Fruit fly (Drosophila melanogaster) whole organism, wandering third instar larva: ENCODE results near the gene CG17154.

Experiments used
- CG32264 ChIP-seq: fragments of 200-800 bp; sonication (Bioruptor generic); optimal IDR thresholded peaks from 2 replicates; lab custom pipeline; 2016; ENCODE audit warnings: missing biosample characterization, missing genetic modification characterization
- CG9705 ChIP-seq: fragments of 200-800 bp; sonication (Bioruptor generic); optimal IDR thresholded peaks from 2 replicates; lab custom pipeline; 2018; ENCODE audit warnings: missing biosample characterization, mild to moderate bottlenecking, missing genetic modification characterization
- CrebA ChIP-seq: fragments of 200-800 bp; sonication (Bioruptor generic); optimal IDR thresholded peaks from 2 replicates; lab custom pipeline; 2016; ENCODE audit warnings: missing biosample characterization, mild to moderate bottlenecking, missing genetic modification characterization, borderline replicate concordance
- Dif ChIP-seq: fragments of 200-275, 200-300 bp; sonication (Bioruptor generic); optimal IDR thresholded peaks from 2 replicates; lab custom pipeline; 2018; ENCODE audit warnings: missing biosample characterization, missing genetic modification characterization; ENCODE audit not compliant: partially characterized antibody
- GATAd ChIP-seq: sonication (Bioruptor generic); optimal IDR thresholded peaks from 2 replicates; lab custom pipeline; 2016; ENCODE audit warnings: missing biosample characterization, missing genetic modification characterization
- Hnf4 ChIP-seq: fragments of 200-800 bp; sonication (Bioruptor generic); optimal IDR thresholded peaks from 2 replicates; lab custom pipeline; 2016; ENCODE audit warnings: missing biosample characterization, mild to moderate bottlenecking, missing genetic modification characterization
- Hr78 ChIP-seq: fragments of >200 bp; optimal IDR thresholded peaks from 2 replicates; lab custom pipeline; 2017; ENCODE audit warnings: missing biosample characterization, missing genetic modification characterization
- Hr83 ChIP-seq: fragments of 200-300 bp; sonication (Bioruptor generic); optimal IDR thresholded peaks from 2 replicates; lab custom pipeline; 2016; ENCODE audit warnings: missing biosample characterization, mild to moderate bottlenecking, missing genetic modification characterization, moderate library complexity; ENCODE audit not compliant: poor library complexity, severe bottlenecking
- Jra ChIP-seq: sonication (Bioruptor generic); optimal IDR thresholded peaks from 2 replicates; lab custom pipeline; 2016; ENCODE audit warnings: missing biosample characterization, missing genetic modification characterization
- Mio ChIP-seq: sonication (Bioruptor generic); optimal IDR thresholded peaks from 2 replicates; lab custom pipeline; 2016; ENCODE audit warnings: missing biosample characterization, missing genetic modification characterization
- N ChIP-seq: fragments of >200 bp; optimal IDR thresholded peaks from 2 replicates; lab custom pipeline; 2018; ENCODE audit warnings: missing biosample characterization, missing external identifiers, missing genetic modification characterization
- OdsH ChIP-seq: fragments of 200-800 bp; sonication (Bioruptor generic); optimal IDR thresholded peaks from 2 replicates; lab custom pipeline; 2016; ENCODE audit warnings: missing biosample characterization, mild to moderate bottlenecking, missing genetic modification characterization
- Rel ChIP-seq, 2 experiments: fragments of 200-800 bp; sonication (Bioruptor generic) in 1 of 2; optimal IDR thresholded peaks; 2 replicates in 1 of 2; 3 replicates in 1 of 2; lab custom pipeline; 2016 to 2019; ENCODE audit warnings: mild to moderate bottlenecking in 2 of 2, missing biosample characterization in 2 of 2, missing genetic modification characterization in 2 of 2, moderate library complexity in 1 of 2
- Sp1 ChIP-seq: fragments of 200-800 bp; sonication (Bioruptor generic); optimal IDR thresholded peaks from 3 replicates; lab custom pipeline; 2019; ENCODE audit warnings: missing biosample characterization, mild to moderate bottlenecking, missing genetic modification characterization, moderate library complexity
- Vsx2 ChIP-seq: fragments of 200-300, 225-300 bp; sonication (Bioruptor generic); optimal IDR thresholded peaks from 2 replicates; lab custom pipeline; 2018; ENCODE audit warnings: missing biosample characterization, missing genetic modification characterization; ENCODE audit not compliant: partially characterized antibody
- br ChIP-seq: fragments of 200-800 bp; sonication (Bioruptor generic); optimal IDR thresholded peaks from 2 replicates; lab custom pipeline; 2016; ENCODE audit warnings: missing biosample characterization, missing genetic modification characterization
- brk ChIP-seq: fragments of 200-800 bp; sonication (Bioruptor generic); optimal IDR thresholded peaks from 2 replicates; lab custom pipeline; 2016; ENCODE audit warnings: missing biosample characterization, mild to moderate bottlenecking, missing genetic modification characterization
- dl ChIP-seq, 2 experiments: fragments of 175-275, 200-275 bp in 1 of 2; fragments of 200-275 bp in 1 of 2; sonication (Bioruptor generic); optimal IDR thresholded peaks; lab custom pipeline; 2018; ENCODE audit warnings: mild to moderate bottlenecking in 2 of 2, missing biosample characterization in 2 of 2, missing genetic modification characterization in 2 of 2, moderate library complexity in 2 of 2; ENCODE audit not compliant: partially characterized antibody in 2 of 2, insufficient read depth in 1 of 2
- dmrt93B ChIP-seq: fragments of 200-800 bp; sonication (Bioruptor generic); optimal IDR thresholded peaks from 2 replicates; lab custom pipeline; 2018; ENCODE audit warnings: missing biosample characterization, mild to moderate bottlenecking, missing genetic modification characterization
- dsf ChIP-seq: sonication (Bioruptor generic); optimal IDR thresholded peaks from 2 replicates; lab custom pipeline; 2016; ENCODE audit warnings: missing biosample characterization, missing genetic modification characterization, borderline replicate concordance
- ey ChIP-seq: fragments of 200-800 bp; sonication (Bioruptor generic); optimal IDR thresholded peaks from 2 replicates; lab custom pipeline; 2016; ENCODE audit warnings: missing biosample characterization, missing genetic modification characterization
- foxo ChIP-seq, 2 experiments: fragments of 200-800 bp; sonication (Bioruptor generic); optimal IDR thresholded peaks; 2 replicates in 1 of 2; 3 replicates in 1 of 2; lab custom pipeline; 2016 to 2017; ENCODE audit warnings: missing biosample characterization in 2 of 2, missing genetic modification characterization in 2 of 2
- fru ChIP-seq: fragments of 200-800 bp; sonication (Bioruptor generic); optimal IDR thresholded peaks from 3 replicates; lab custom pipeline; 2016; ENCODE audit warnings: missing biosample characterization, mild to moderate bottlenecking, missing genetic modification characterization
- h ChIP-seq: fragments of 200-800 bp; sonication (Bioruptor generic); optimal IDR thresholded peaks from 3 replicates; lab custom pipeline; 2016; ENCODE audit warnings: missing biosample characterization, mild to moderate bottlenecking, missing genetic modification characterization
- jim ChIP-seq: fragments of 175-275, 200-325 bp; sonication (Bioruptor generic); optimal IDR thresholded peaks from 2 replicates; lab custom pipeline; 2016; ENCODE audit warnings: missing biosample characterization, mild to moderate bottlenecking, missing genetic modification characterization
- lola ChIP-seq: fragments of >200 bp; optimal IDR thresholded peaks from 2 replicates; lab custom pipeline; 2017; ENCODE audit warnings: missing biosample characterization, missing genetic modification characterization
- psq ChIP-seq: fragments of 200-800 bp; sonication (Bioruptor generic); optimal IDR thresholded peaks from 3 replicates; lab custom pipeline; 2017; ENCODE audit warnings: missing biosample characterization, mild to moderate bottlenecking, missing genetic modification characterization, moderate library complexity
- rgr ChIP-seq: fragments of 200-800 bp; sonication (Bioruptor generic); optimal IDR thresholded peaks from 3 replicates; lab custom pipeline; 2016; ENCODE audit warnings: missing biosample characterization, mild to moderate bottlenecking, missing genetic modification characterization
- sage ChIP-seq: fragments of 200-800 bp; sonication (Bioruptor generic); optimal IDR thresholded peaks from 2 replicates; lab custom pipeline; 2016; ENCODE audit warnings: missing biosample characterization, mild to moderate bottlenecking, missing genetic modification characterization
- tai ChIP-seq: sonication (Bioruptor generic); optimal IDR thresholded peaks from 2 replicates; lab custom pipeline; 2016; ENCODE audit warnings: missing biosample characterization, missing genetic modification characterization
- usp ChIP-seq: fragments of >200 bp; optimal IDR thresholded peaks from 2 replicates; lab custom pipeline; 2017; ENCODE audit warnings: missing biosample characterization, missing genetic modification characterization
- woc ChIP-seq: sonication (Bioruptor generic); optimal IDR thresholded peaks from 2 replicates; lab custom pipeline; 2016; ENCODE audit warnings: missing biosample characterization, mild to moderate bottlenecking, missing genetic modification characterization

CG17154 gene

DNA sequence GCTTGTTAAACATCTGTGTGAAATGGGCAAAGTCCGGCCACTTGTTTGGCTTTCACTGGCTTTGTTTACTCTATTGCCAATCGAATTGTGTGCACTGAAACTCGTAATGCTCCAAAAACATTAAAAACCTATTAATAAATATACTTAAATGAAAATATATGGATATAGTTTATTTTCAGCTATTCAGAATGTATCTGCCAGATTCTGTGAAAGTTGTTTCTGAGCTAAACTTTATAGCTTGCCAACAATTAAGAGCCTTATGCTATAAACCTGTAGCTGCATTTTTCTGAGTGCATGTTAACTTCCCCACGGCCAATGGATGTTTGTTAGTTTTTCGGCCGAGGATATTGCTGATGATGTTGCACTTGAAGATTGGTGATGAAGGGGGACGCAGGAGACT, 28.3 kb upstream of the CG17154 start:
- no peak for TF ChIP-seq Vsx2 (GFP tag; lab: Kevin White, UChicago)
- no peak for TF ChIP-seq tai (GFP tag; lab: Kevin White, UChicago)
- no peak for TF ChIP-seq CrebA
- no peak for TF ChIP-seq Hnf4
- no peak for TF ChIP-seq Sp1 (GFP tag; lab: Kevin White, UChicago)
- no peak for TF ChIP-seq sage (GFP tag; lab: Kevin White, UChicago)
- no peak for TF ChIP-seq rgr (GFP tag; lab: Kevin White, UChicago)
- TF ChIP-seq Jra (GFP tag; lab: Kevin White, UChicago), result no peak
- no peak for TF ChIP-seq CG32264 (GFP tag; lab: Kevin White, UChicago)
- no peak for TF ChIP-seq lola (GFP tag; lab: Kevin White, UChicago)
- TF ChIP-seq dl (GFP tag; optimal IDR thresholded peaks at IDR 0.05; lab: Kevin White, UChicago; ENCODE audit: insufficient read depth in 1 of 2, partially characterized antibody in 2 of 2), result no peak
- no peak for TF ChIP-seq GATAd (GFP tag; lab: Kevin White, UChicago)
- no peak for TF ChIP-seq fru (GFP tag; lab: Kevin White, UChicago)
- TF ChIP-seq Hr78, result no peak
- no peak for TF ChIP-seq h (GFP tag; lab: Kevin White, UChicago)
- TF ChIP-seq, all 38 proteins: peak for 0

DNA sequence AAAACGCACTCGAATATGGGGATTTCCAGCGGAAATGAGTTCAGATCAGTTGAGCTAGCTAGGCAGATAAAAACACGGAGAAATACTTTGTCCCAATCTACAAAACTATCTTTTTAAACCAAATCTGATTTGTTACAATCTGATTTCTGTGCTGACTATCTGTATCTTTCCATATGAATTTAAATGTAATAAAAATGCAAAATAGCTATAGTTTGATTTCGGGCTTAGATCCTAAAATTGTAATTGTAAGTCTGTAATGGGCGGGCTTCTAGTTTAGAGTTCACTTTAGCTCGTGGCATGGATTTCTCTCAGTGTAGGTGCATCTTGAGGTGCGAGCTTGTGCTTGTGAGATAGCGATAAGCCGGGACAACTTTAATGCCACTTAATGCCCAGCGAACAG, 26.2 kb upstream of the CG17154 start:
- TF ChIP-seq brk (no peak), Jra (GFP tag; lab: Kevin White, UChicago) (no peak), h (GFP tag; lab: Kevin White, UChicago) (no peak), dsf (GFP tag; lab: Kevin White, UChicago) (no peak), Hr83 (no peak), ey (no peak), Mio (GFP tag; lab: Kevin White, UChicago) (no peak), woc (GFP tag; lab: Kevin White, UChicago) (no peak), rgr (GFP tag; lab: Kevin White, UChicago) (no peak), CG32264 (GFP tag; lab: Kevin White, UChicago) (no peak), br (GFP tag; lab: Kevin White, UChicago) (no peak), Rel (GFP tag; optimal IDR thresholded peaks at IDR 0.05; lab: Kevin White, UChicago) (no peak), Rel (tag; optimal IDR thresholded peaks at IDR 0.05; lab: Kevin White, UChicago) (no peak), lola (GFP tag; lab: Kevin White, UChicago) (no peak), Dif (GFP tag; lab: Kevin White, UChicago) (no peak)

DNA sequence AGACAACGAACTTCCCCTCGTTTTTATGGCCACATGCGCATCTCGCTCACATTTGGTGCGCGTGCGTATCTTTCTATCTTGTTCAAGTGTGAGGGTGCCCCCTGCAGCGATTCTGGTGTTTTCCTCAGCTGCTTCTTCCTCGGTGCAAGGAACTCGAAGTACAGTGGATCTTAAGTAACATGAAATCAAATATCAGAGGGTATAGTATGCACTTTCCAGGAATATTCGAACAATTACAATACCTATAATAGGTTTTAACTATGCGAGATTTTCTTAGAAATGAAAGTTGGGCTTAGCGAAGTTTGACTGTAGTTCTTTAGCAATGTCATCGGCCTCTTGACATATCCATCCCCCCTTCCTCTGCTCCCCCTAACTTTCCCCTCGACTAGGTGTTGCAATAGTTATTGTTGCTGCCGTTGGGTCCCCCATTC, 25.6 kb upstream of the CG17154 start:
- TF ChIP-seq CG32264 (GFP tag; lab: Kevin White, UChicago) (no peak), rgr (GFP tag; lab: Kevin White, UChicago) (no peak), brk (no peak), h (GFP tag; lab: Kevin White, UChicago) (no peak), lola (GFP tag; lab: Kevin White, UChicago) (no peak), CrebA (no peak), dmrt93B (GFP tag; lab: Kevin White, UChicago) (no peak), psq (GFP tag; lab: Kevin White, UChicago) (no peak), br (GFP tag; lab: Kevin White, UChicago) (no peak), Mio (GFP tag; lab: Kevin White, UChicago) (no peak), Hnf4 (no peak), OdsH (GFP tag; lab: Kevin White, UChicago) (no peak), tai (GFP tag; lab: Kevin White, UChicago) (no peak)
- TF ChIP-seq, all 38 proteins: peak for 0

DNA sequence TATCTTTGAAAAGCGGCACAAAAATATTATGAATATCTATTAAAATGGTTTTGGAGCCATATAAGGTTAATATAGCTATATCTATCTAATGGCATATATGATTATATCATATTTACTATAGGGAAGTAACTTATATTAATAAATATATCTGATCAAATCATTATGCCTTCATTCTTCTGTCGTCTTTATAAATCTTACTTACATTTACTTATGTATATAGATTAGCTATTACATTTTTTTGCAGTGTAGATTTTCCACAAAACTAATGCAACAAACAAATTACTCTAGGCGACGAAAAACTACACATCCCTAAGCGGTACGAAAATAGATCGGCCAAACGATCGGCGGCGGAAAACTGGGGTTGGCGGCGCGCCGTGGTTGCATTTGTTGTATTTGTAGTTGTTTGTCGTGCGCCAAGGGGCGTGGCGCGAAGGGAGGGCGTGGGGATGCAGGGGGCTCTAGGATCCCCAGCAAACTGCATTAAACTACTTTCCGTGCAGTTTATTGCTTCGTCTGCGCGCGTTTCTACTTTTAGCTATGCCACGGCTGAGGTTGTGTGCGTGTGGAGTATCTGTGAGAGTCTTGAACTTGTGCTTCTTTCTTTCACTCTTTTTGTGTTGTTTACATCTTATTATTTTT, 24.9 kb upstream of the CG17154 start:
- no peak for TF ChIP-seq Hnf4
- TF ChIP-seq dsf (GFP tag; lab: Kevin White, UChicago), result no peak
- TF ChIP-seq CG32264 (GFP tag; lab: Kevin White, UChicago), result no peak
- TF ChIP-seq N (GFP tag; lab: Kevin White, UChicago), result no peak
- no peak for TF ChIP-seq fru (GFP tag; lab: Kevin White, UChicago)
- TF ChIP-seq dmrt93B (GFP tag; lab: Kevin White, UChicago), result no peak

DNA sequence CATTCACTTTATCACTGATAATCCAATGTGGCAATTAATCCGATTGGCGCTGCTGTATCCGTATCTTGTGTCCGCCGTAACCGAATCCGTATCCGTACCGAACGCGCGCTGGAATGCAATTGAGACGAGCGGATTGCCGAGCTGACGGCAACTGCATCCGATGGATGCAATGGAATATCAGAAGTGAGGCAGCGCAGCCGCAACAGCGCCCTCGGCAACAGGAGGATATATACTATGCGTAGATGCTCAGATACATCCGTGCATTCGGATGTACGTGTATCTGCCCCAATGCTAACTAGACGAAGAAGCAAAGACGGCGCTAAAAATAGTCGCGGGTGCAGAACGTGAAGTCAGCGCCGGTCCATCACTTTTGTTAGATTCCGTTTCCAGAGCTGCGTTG, 23.7 kb upstream of the CG17154 start, which contains the start of gene rols:
rols (minus strand) TSS at position 101 of the 400 bp plus-strand sequence.
- TF ChIP-seq h (GFP tag; lab: Kevin White, UChicago) (no peak), rgr (GFP tag; lab: Kevin White, UChicago) (no peak), Mio (GFP tag; lab: Kevin White, UChicago) (no peak), CG9705 (GFP tag; lab: Kevin White, UChicago) (no peak), dsf (GFP tag; lab: Kevin White, UChicago) (no peak), CrebA (no peak), ey (no peak), br (GFP tag; lab: Kevin White, UChicago) (no peak), jim (no peak), woc (GFP tag; lab: Kevin White, UChicago) (no peak), foxo (GFP tag; optimal IDR thresholded peaks at IDR 0.05; lab: Kevin White, UChicago) (no peak), usp (GFP tag; lab: Kevin White, UChicago) (no peak), CG32264 (GFP tag; lab: Kevin White, UChicago) (no peak), brk (no peak), fru (GFP tag; lab: Kevin White, UChicago) (no peak), OdsH (GFP tag; lab: Kevin White, UChicago) (no peak)
